Worm (Caenorhabditis elegans): ENCODE data around the gene clc-2.

clc-2 gene

DNA sequence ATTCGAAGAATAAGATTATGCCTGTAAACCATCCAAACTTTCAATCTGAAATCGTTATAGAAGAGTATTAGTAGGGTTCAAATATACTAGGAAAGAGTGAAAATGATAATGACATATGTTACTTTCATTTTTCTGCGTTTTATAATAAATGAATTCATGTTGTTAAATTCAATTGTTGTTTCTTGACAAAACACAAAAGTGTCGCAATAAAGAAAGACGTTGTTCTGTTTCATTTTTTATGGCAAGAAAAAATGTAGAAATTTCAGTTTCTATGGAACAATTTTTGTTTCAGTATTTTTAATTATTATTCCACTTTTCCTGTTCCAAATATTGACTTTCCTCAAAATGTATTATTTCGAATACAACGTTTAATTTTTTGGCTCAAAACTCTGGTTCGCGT lies 30.5 kb upstream of the clc-2 start, which contains the start of gene C10A4.4:
Gene C10A4.4, plus strand, starts transcription at position 301 of the 400 bp plus-strand sequence.
- no peak for TF ChIP-seq ceh-8 (GFP tag; optimal IDR thresholded peaks at IDR 0.05)
- no peak for TF ChIP-seq jun-1 (tag; optimal IDR thresholded peaks at IDR 0.05)
- no peak for TF ChIP-seq egl-13 (tag; optimal IDR thresholded peaks at IDR 0.05)
- no peak for TF ChIP-seq swsn-7 (tag; optimal IDR thresholded peaks at IDR 0.05)
- no peak for TF ChIP-seq C16A3.4 (tag; optimal IDR thresholded peaks at IDR 0.05)
- TF ChIP-seq lsy-2 (tag; optimal IDR thresholded peaks at IDR 0.05): no peak
- no peak for TF ChIP-seq nhr-20 (tag; optimal IDR thresholded peaks at IDR 0.05)
- TF ChIP-seq tbx-2 (tag; optimal IDR thresholded peaks at IDR 0.05): no peak

- TF ChIP-seq snu-23 (GFP tag; optimal IDR thresholded peaks at IDR 0.05): no peak
These were observed 26.7 kb upstream of the clc-2 start for ce11 chrX:7404551-7404950.

DNA sequence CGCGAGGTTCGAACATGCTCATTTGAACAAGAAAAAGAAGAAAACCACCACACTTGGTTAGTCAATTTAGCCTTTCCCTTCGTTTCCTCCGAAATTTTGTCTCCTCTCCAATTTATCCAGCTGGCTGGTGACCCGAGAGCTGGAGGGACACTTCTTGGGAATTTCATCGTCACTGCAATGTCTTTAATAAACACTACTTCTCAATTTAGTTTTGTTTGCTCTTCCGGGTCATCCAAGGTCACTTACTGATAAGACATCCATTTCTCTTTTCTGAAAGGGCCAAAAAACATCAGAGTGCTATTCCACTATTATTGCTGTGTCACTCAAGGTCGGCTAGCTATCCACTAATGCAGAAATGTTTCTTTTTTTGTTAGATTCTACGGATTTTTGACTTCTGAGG lies 25.9 kb upstream of the clc-2 start, which contains the start of gene C10A4.3:
Gene C10A4.3, plus strand, starts transcription at position 301 of the 400 bp plus-strand sequence.
- no peak for TF ChIP-seq hpl-2 (GFP tag; optimal IDR thresholded peaks at IDR 0.05)

ce11 chrX:7407749-7408148 lies 23.5 kb upstream of the clc-2 start:
- TF ChIP-seq efl-1 (optimal IDR thresholded peaks at IDR 0.05): no peak
- peak in 1 of 2 experiments; percentile 91 for TF ChIP-seq efl-1 (GFP tag; optimal IDR thresholded peaks at IDR 0.05 in 1 of 2)
- TF ChIP-seq ceh-90 (tag; optimal IDR thresholded peaks at IDR 0.05): no peak

ce11 chrX:7409030-7409429 lies 22.2 kb upstream of the clc-2 start:
- TF ChIP-seq zip-4 (GFP tag; optimal IDR thresholded peaks at IDR 0.05): no peak
- TF ChIP-seq hlh-4 (tag; optimal IDR thresholded peaks at IDR 0.05): no peak
- TF ChIP-seq dpl-1 (GFP tag; optimal IDR thresholded peaks at IDR 0.05): no peak
- TF ChIP-seq lin-35 (GFP tag; optimal IDR thresholded peaks at IDR 0.05): no peak
- TF ChIP-seq nhr-90 (tag; optimal IDR thresholded peaks at IDR 0.05; ENCODE audit: poor library complexity): no peak
- TF ChIP-seq nhr-76 (tag; optimal IDR thresholded peaks at IDR 0.05): no peak
- TF ChIP-seq nhr-84 (tag; optimal IDR thresholded peaks at IDR 0.05): no peak

ce11 chrX:7409935-7410334 lies 21.3 kb upstream of the clc-2 start, which contains the start of gene C10A4.2:
C10A4.2 (plus strand) TSS chrX:7410235.
- TF ChIP-seq mdl-1 (tag; optimal IDR thresholded peaks at IDR 0.05) (no peak), Y116A8C.19 (tag; optimal IDR thresholded peaks at IDR 0.05; ENCODE audit: borderline replicate concordance) (no peak), unc-98 (GFP tag; IDR thresholded peaks at IDR 0.05) (no peak), mab-9 (GFP tag; IDR thresholded peaks at IDR 0.05) (no peak), grh-1 (GFP tag; IDR thresholded peaks at IDR 0.05) (no peak), ceh-88 (GFP tag; IDR thresholded peaks at IDR 0.05) (no peak), elt-2 (tag; optimal IDR thresholded peaks at IDR 0.05) (no peak)

DNA sequence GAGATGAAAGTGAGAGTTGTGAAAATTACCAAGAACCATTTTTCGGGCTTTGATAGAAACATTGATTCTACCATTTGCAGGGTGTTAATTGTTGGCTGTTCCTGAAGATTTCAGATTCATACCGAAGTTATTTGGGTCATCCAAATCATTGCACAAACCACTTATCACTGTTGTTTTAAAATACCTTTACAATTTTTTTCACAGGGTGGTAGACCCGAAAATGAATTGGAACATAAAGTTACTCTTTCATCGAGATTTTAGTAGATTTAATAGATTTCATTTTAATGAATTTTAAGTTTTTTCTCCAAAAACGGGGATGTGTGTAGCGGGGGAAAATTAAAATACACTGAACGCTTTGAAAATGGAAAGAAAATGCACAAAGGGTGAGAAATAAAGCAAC lies 15.8 kb upstream of the clc-2 start, which contains the start of gene C10A4.7:
Gene C10A4.7, minus strand, starts transcription at position 101 of the 400 bp plus-strand sequence.
- no peak for TF ChIP-seq jun-1 (tag; optimal IDR thresholded peaks at IDR 0.05)
- no peak for TF ChIP-seq lin-39 (tag; optimal IDR thresholded peaks at IDR 0.05)
- TF ChIP-seq Y116A8C.19 (tag; optimal IDR thresholded peaks at IDR 0.05; ENCODE audit: borderline replicate concordance): no peak
- TF ChIP-seq mep-1 (tag; optimal IDR thresholded peaks at IDR 0.05): no peak
- TF ChIP-seq nhr-71 (tag; optimal IDR thresholded peaks at IDR 0.05): no peak
- TF ChIP-seq snu-23 (GFP tag; optimal IDR thresholded peaks at IDR 0.05): no peak
- TF ChIP-seq nhr-237 (tag; optimal IDR thresholded peaks at IDR 0.05): no peak
- TF ChIP-seq nhr-84 (tag; optimal IDR thresholded peaks at IDR 0.05): no peak
- no peak for TF ChIP-seq nhr-47 (tag; optimal IDR thresholded peaks at IDR 0.05)
- TF ChIP-seq unc-30 (tag; optimal IDR thresholded peaks at IDR 0.05): no peak

Data from whole organism, L1 larva.